Fruit fly (Drosophila melanogaster) S2 (cell line): ENCODE data around the gene CG32808.

ENCODE experiments used
- CG8478 ChIP-seq: fragments of >200 bp; optimal IDR thresholded peaks from 2 replicates; lab custom pipeline; 2018
- CTCF ChIP-seq, 2 experiments: fragments of >200 bp; optimal IDR thresholded peaks; 2 replicates each; lab custom pipeline; 2018

The CG32808 gene

DNA sequence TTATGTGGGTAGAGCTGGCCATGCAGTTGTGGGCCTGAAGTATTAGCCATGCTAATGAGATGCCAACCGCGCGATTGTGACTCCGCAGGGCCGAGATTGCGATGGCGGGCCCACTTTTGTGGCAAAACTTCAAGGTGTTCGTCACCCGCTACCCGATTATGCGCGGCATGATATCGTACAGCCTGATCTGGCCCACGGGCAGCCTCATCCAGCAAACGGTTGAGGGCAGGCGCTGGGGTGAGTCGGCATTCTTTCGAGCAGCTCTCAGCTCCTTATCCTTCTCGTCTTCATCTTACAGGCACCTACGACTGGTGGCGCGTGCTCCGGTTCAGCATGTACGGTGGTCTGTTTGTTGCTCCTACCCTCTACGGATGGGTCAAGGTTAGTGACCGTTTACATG lies at the start of gene CG32808:
Gene CG32808, minus strand, starts transcription at position 101 of the 400 bp plus-strand sequence.
- no peak for TF ChIP-seq CTCF (optimal IDR thresholded peaks at IDR 0.05; lab: Kevin White, UChicago)
- TF ChIP-seq CG8478 (lab: Kevin White, UChicago), result no peak

- TF ChIP-seq CG8478 (lab: Kevin White, UChicago) (no peak), CTCF (optimal IDR thresholded peaks at IDR 0.05; lab: Kevin White, UChicago) (no peak)
Observed at dm6 chrX:1517618-1518017, 48.0 kb upstream of the CG32808 start.

dm6 chrX:1513865-1514264 lies 44.2 kb upstream of the CG32808 start:
- no peak for TF ChIP-seq CTCF (optimal IDR thresholded peaks at IDR 0.05; lab: Kevin White, UChicago)
- no peak for TF ChIP-seq CG8478 (lab: Kevin White, UChicago)

DNA sequence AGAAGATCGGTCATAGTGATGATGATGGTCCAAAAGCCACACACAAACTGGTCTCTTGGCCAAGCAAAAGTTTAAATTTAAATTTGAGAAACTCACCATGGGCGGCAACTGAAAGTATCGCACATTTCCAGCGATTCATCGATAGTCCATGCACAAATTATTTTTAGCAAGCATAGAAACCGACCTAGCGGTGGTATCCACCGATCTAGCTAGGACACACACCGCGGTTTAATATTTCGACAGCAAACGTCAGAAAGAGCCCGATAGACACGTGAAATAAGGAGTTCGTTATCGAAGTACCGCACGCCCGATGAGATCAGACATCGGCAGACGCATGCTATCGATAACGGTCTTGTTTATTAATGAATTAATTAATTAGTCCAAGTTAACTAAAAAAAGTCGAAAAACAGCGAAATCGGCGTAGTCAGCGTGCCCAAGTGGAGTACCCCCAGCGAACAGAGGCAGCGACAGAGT lies 43.2 kb upstream of the CG32808 start, which contains the start of gene CG14795:
Gene CG14795, minus strand, starts transcription at position 51 of the 474 bp plus-strand sequence.
- no peak for TF ChIP-seq CG8478 (lab: Kevin White, UChicago)
- peak; percentile 67 to 70 for TF ChIP-seq CTCF (optimal IDR thresholded peaks at IDR 0.05; lab: Kevin White, UChicago)

- TF ChIP-seq CTCF (optimal IDR thresholded peaks at IDR 0.05; lab: Kevin White, UChicago) (no peak), CG8478 (lab: Kevin White, UChicago) (no peak)
Observed at dm6 chrX:1508241-1508823, 38.7 kb upstream of the CG32808 start.

- TF ChIP-seq CG8478 (lab: Kevin White, UChicago) (no peak), CTCF (optimal IDR thresholded peaks at IDR 0.05; lab: Kevin White, UChicago) (no peak)
Observed at dm6 chrX:1507751-1508150, 38.1 kb upstream of the CG32808 start, which contains the start of gene Nmdar2. Gene Nmdar2, minus strand, starts transcription at chrX:1507809.

DNA sequence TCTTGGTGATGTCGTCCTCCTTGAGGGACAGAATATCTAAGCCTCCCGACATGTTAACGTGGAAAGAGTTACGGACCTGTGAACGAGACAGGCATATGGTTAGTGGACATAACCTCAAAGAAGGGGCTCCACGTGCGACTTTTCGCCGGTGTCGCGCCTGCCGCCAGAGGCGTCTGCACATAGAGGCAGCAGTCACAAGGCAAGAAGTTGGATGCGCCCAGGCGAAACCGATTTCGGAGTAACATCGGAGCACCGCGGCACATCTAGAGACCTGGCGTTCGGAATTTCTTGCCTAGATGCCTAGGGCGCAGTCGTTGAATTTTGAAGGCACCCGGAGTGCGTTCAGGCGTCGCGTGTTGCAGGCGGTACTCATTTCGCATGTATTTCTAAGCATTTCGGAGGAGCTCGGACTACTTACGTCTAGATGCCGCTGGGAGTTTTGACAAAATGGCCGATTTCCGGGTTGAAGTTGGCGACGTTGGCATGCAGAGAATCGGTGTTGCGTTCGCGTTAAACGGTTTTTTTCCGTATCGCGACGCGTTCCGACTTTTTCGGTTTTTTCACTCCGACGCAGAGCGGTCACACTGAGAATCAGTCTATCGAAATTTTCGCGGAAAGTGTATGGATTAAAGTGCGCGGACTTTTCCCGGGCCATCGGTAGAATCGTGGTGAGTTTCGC lies 13.4 kb upstream of the CG32808 start, which contains the start of the genes sta and inc:
Gene sta, minus strand, starts transcription at position 574 of the 679 bp plus-strand sequence.
Gene inc, plus strand, starts transcription at position 640 of the 679 bp plus-strand sequence.
- TF ChIP-seq CG8478 (lab: Kevin White, UChicago) (no peak), CTCF (optimal IDR thresholded peaks at IDR 0.05; lab: Kevin White, UChicago) (peak; percentile 23 to 47)

- no peak for TF ChIP-seq CTCF (optimal IDR thresholded peaks at IDR 0.05; lab: Kevin White, UChicago)
- no peak for TF ChIP-seq CG8478 (lab: Kevin White, UChicago)
Observed at dm6 chrX:1480426-1480825, 10.8 kb upstream of the CG32808 start.

DNA sequence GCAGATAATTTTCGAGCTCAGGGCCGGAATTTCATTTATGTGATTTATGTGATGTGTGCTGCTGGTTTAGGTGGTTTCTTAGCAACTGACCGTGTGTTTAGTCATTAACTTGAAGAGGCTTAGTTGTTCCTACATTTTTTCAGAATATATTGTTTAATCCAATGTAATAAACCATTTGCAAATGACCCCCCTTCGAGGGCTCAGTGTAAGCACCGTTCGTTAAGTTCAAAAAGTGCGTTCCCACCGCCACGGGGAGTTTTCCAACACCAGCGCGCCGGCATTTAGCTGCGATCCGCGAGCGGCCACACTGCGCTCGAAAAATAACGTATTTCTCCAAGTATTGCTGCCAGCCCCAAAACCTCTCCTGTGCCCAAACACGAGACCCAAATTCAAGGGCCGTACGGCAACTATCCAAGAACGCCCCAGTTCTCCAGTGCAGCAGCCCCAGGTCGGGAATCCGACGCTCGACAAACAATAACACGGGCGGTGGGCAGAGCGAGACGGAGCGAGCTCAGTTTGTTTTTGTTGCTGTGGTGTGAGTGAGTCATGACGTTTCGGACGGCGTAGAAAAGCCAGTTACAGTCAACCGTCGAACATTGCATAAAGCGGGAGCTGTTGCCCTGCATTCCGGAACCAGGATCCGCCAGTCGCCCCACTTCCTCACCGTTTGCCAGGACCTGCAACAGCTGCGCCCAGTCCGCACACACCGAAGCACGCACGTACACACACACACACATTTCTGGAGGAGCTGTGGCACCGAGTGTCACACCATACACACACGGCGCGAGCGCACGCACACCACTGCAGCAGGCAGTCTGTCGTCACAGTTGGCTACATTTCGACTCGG lies 8.9 kb upstream of the CG32808 start, which contains the start of gene rush:
Gene rush, plus strand, starts transcription at position 277 of the 847 bp plus-strand sequence.
- TF ChIP-seq CTCF (optimal IDR thresholded peaks at IDR 0.05; lab: Kevin White, UChicago) (no peak), CG8478 (lab: Kevin White, UChicago) (no peak)

DNA sequence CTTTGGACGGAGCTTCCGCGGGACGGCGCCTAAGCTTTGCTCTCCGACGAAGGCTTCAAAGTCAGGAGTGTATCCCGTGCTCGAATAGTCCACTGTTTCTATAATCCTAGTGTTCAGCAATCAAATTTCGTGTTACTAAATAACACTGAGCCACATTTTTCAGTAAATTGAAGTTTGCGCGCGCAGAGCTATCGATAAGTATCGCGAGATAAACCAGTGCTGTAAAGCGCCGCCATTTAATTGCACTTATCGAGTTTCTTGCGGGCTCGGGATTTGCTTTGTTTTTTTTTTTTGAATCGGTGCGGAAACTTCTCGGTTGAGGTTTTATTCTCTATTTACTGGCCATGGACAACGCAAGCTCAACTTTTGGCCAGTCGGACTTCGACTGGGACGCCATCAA lies 7.2 kb upstream of the CG32808 start, which contains the start of the genes Rab27 and mei-38:
Gene Rab27, minus strand, starts transcription at position 127 of the 400 bp plus-strand sequence.
Gene mei-38, plus strand, starts transcription at position 216 of the 400 bp plus-strand sequence.
- TF ChIP-seq CTCF (optimal IDR thresholded peaks at IDR 0.05; lab: Kevin White, UChicago), result peak in 1 of 2 experiments; percentile 6
- TF ChIP-seq CG8478 (lab: Kevin White, UChicago), result no peak

dm6 chrX:1476436-1476835 lies 6.8 kb upstream of the CG32808 start:
- no peak for TF ChIP-seq CG8478 (lab: Kevin White, UChicago)
- TF ChIP-seq CTCF (optimal IDR thresholded peaks at IDR 0.05; lab: Kevin White, UChicago), result no peak

DNA sequence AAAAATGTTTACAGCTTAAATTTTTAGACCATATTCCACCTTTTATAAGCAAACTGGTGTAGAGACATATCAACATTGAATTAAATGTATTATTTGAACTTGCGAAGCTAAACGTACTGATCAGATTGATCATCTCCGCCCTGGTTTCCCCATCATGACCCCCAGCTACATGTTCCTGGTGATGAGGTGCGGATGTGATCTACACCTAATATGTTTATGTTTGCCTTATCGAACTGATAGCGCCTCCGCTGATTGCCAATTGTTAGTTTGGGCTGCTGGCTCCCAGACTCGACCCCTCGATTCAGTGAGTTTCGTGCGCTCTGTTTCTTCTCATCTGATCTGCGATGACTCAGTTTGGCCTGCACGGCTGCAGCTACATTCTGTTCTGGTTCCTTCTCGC lies 2.6 kb upstream of the CG32808 start, which contains the start of gene CG14780:
Gene CG14780, plus strand, starts transcription at position 301 of the 400 bp plus-strand sequence.
- TF ChIP-seq CTCF (optimal IDR thresholded peaks at IDR 0.05; lab: Kevin White, UChicago) (no peak), CG8478 (lab: Kevin White, UChicago) (no peak)

dm6 chrX:1470562-1470961 lies 945 bp upstream of the CG32808 start, which contains the start of gene pck:
Gene pck, plus strand, starts transcription at chrX:1470666.
- TF ChIP-seq CG8478 (lab: Kevin White, UChicago) (no peak), CTCF (optimal IDR thresholded peaks at IDR 0.05; lab: Kevin White, UChicago) (no peak)

dm6 chrX:1467382-1467592 lies 2.3 kb downstream of the CG32808 start, which contains the start of gene CG14778:
Gene CG14778, plus strand, starts transcription at chrX:1467493.
- TF ChIP-seq CG8478 (lab: Kevin White, UChicago), result no peak
- no peak for TF ChIP-seq CTCF (optimal IDR thresholded peaks at IDR 0.05; lab: Kevin White, UChicago)
